Worm (Caenorhabditis elegans): ENCODE results near the gene srh-69.

The srh-69 gene

DNA sequence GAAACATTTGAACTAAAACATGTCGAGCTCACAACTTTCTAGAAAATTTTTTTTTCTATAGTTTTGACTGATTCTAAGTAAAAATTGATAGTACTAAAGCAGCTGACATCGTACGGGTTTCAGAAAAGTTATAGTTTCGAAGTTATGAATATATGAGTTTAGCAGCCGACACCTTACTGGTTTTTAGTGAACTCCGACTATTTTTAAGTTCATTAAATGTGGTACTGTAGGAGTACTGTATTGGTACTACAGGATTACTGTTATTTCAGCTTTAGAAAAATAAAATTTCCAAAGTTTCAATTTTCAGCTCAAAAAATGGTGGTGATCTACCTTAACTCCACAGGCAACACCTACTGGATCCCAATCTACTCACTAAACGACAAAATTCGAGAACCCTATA, 49.0 kb downstream of the srh-69 start, which contains the start of gene sre-37:
Gene sre-37 (plus strand): TSS at position 301 of the 400 bp plus-strand sequence.
- TF ChIP-seq ztf-1 (GFP tag; conservative IDR thresholded peaks at IDR 0.05) (no peak), ZK546.5 (tag; optimal IDR thresholded peaks at IDR 0.05) (no peak), nhr-25 (tag; optimal IDR thresholded peaks at IDR 0.05) (no peak), nhr-11 (tag; optimal IDR thresholded peaks at IDR 0.05) (no peak), F13H6.1 (tag; optimal IDR thresholded peaks at IDR 0.05) (no peak), lin-13 (GFP tag; optimal IDR thresholded peaks at IDR 0.05) (no peak), nhr-237 (tag; optimal IDR thresholded peaks at IDR 0.05) (no peak), lsy-2 (tag; optimal IDR thresholded peaks at IDR 0.05) (no peak), nhr-129 (tag; optimal IDR thresholded peaks at IDR 0.05) (no peak), ama-1 (optimal IDR thresholded peaks at IDR 0.05) (no peak), unc-55 (GFP tag; optimal IDR thresholded peaks at IDR 0.05) (no peak)
